Worm (Caenorhabditis elegans) whole organism, early embryonic: ENCODE results near the gene T28C6.11.

ENCODE experiments used
- aly-1 ChIP-seq: sonication (generic microtip); optimal IDR thresholded peaks from 2 replicates; lab custom pipeline; 2016; ENCODE audit warnings: missing genetic modification characterization, missing compliant biosample characterization
- scrt-1 ChIP-seq: fragments of 200-800 bp; sonication (Bioruptor generic); IDR thresholded peaks from 2 replicates; pipeline ENCODE4 v1.3.6; 2022; ENCODE audit warnings: missing genetic modification characterization, missing compliant biosample characterization
- tra-4 ChIP-seq: sonication (generic microtip); optimal IDR thresholded peaks from 2 replicates; lab custom pipeline; 2017; ENCODE audit warnings: missing genetic modification characterization, missing compliant biosample characterization

DNA sequence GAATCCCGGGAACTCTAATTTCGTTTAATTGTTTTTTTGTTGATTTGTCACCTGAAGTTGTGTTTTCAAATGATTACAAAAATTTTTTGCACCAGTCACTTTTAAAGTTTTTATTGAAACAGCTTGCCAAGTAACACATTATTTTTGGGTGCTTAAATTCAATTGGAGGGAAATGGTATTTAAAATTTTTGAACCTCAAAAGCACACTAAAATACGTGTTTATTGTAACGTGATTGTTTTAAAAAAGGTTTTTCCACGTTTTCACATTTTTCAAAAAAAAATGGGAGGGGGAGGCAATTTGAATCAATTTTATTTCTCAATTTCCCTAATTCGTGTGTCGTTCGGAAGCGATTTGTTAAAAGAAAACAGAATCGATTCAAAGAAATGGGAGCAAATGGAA lies 18.9 kb downstream of the T28C6.11 start, which contains the start of gene T28C6.5:
- TF ChIP-seq aly-1 (tag; lab: Kevin White, UChicago) (no peak), scrt-1 (no peak), tra-4 (tag; lab: Kevin White, UChicago) (no peak)
